Worm (Caenorhabditis elegans) whole organism, L1 larva: ENCODE results near the gene ttbk-6.

Experiments used
- C04F5.9 ChIP-seq: sonication (generic microtip); optimal IDR thresholded peaks from 2 replicates; lab custom pipeline; 2016; ENCODE audit warnings: missing genetic modification characterization, missing compliant biosample characterization
- C34B4.2 ChIP-seq: sonication (generic microtip); optimal IDR thresholded peaks from 2 replicates; lab custom pipeline; 2017; ENCODE audit warnings: mild to moderate bottlenecking, missing genetic modification characterization, missing compliant biosample characterization
- aha-1 ChIP-seq: fragments of 150-350 bp; optimal IDR thresholded peaks from 2 replicates; lab custom pipeline; 2014; ENCODE audit warnings: missing biosample characterization, missing genetic modification characterization
- alr-1 ChIP-seq: fragments of 200-800 bp; sonication (Bioruptor generic); optimal IDR thresholded peaks from 2 replicates; lab custom pipeline; 2018; ENCODE audit warnings: borderline replicate concordance, mild to moderate bottlenecking, missing genetic modification characterization, missing compliant biosample characterization
- ama-1 ChIP-seq: fragments of 150-350 bp; optimal IDR thresholded peaks from 2 replicates; lab custom pipeline; 2014
- blmp-1 ChIP-seq: fragments of 150-350 bp; optimal IDR thresholded peaks from 2 replicates; lab custom pipeline; 2014; ENCODE audit warnings: missing biosample characterization, missing genetic modification characterization
- ceh-88 ChIP-seq: fragments of 200-800 bp; sonication (Bioruptor generic); IDR thresholded peaks from 2 replicates; pipeline ENCODE4 v1.3.6; 2022; ENCODE audit warnings: missing genetic modification characterization, missing compliant biosample characterization
- ces-1 ChIP-seq: fragments of 150-350 bp; optimal IDR thresholded peaks from 2 replicates; lab custom pipeline; 2014; ENCODE audit warnings: missing biosample characterization, missing genetic modification reagents, missing genetic modification characterization
- efl-3 ChIP-seq: fragments of 200-800 bp; sonication (Bioruptor generic); optimal IDR thresholded peaks from 2 replicates; lab custom pipeline; 2018; ENCODE audit warnings: mild to moderate bottlenecking, missing genetic modification characterization, missing compliant biosample characterization
- elt-2 ChIP-seq: sonication (generic microtip); optimal IDR thresholded peaks from 2 replicates; lab custom pipeline; 2016; ENCODE audit warnings: missing genetic modification characterization, mild to moderate bottlenecking, inconsistent platforms, missing compliant biosample characterization, missing genetic modification reagents
- ets-5 ChIP-seq: fragments of 200-800 bp; sonication (Bioruptor generic); IDR thresholded peaks from 2 replicates; pipeline ENCODE4 v1.3.6; 2022; ENCODE audit warnings: missing genetic modification characterization, missing compliant biosample characterization
- fkh-10 ChIP-seq: sonication (generic microtip); optimal IDR thresholded peaks from 2 replicates; lab custom pipeline; 2017; ENCODE audit warnings: missing biosample characterization, missing genetic modification reagents, missing genetic modification characterization
- fkh-4 ChIP-seq: sonication (generic microtip); optimal IDR thresholded peaks from 2 replicates; lab custom pipeline; 2016; ENCODE audit warnings: missing compliant biosample characterization, missing genetic modification characterization, borderline replicate concordance
- fkh-8 ChIP-seq: sonication (generic microtip); optimal IDR thresholded peaks from 2 replicates; lab custom pipeline; 2016; ENCODE audit warnings: mild to moderate bottlenecking, missing genetic modification characterization, missing compliant biosample characterization
- hlh-4 ChIP-seq: sonication (generic microtip); optimal IDR thresholded peaks from 2 replicates; lab custom pipeline; 2016; ENCODE audit warnings: mild to moderate bottlenecking, missing genetic modification characterization, missing compliant biosample characterization
- irx-1 ChIP-seq: sonication (generic microtip); optimal IDR thresholded peaks from 2 replicates; lab custom pipeline; 2016; ENCODE audit warnings: missing genetic modification characterization, missing compliant biosample characterization
- jun-1 ChIP-seq: fragments of 150-350 bp; optimal IDR thresholded peaks from 2 replicates; lab custom pipeline; 2014; ENCODE audit warnings: missing biosample characterization, missing genetic modification reagents, missing genetic modification characterization
- lin-15B ChIP-seq: fragments of 150-350 bp; sonication (generic microtip); optimal IDR thresholded peaks from 3 replicates; lab custom pipeline; 2014; ENCODE audit warnings: missing biosample characterization, missing genetic modification characterization
- lin-39 ChIP-seq: fragments of 150-350 bp; optimal IDR thresholded peaks from 2 replicates; lab custom pipeline; 2014; ENCODE audit warnings: missing biosample characterization, missing genetic modification reagents, missing genetic modification characterization
- lir-3 ChIP-seq: sonication (generic microtip); optimal IDR thresholded peaks from 2 replicates; lab custom pipeline; 2016; ENCODE audit warnings: mild to moderate bottlenecking, missing genetic modification characterization, moderate library complexity, missing compliant biosample characterization; ENCODE audit not compliant: poor library complexity
- mab-9 ChIP-seq: fragments of 200-800 bp; sonication (Bioruptor generic); IDR thresholded peaks from 2 replicates; pipeline ENCODE4 v1.3.6; 2022; ENCODE audit warnings: missing genetic modification reagents, missing genetic modification characterization, missing compliant biosample characterization
- mef-2 ChIP-seq: fragments of 150-350 bp; optimal IDR thresholded peaks from 2 replicates; lab custom pipeline; 2014; ENCODE audit warnings: missing biosample characterization, missing genetic modification characterization
- nhr-20 ChIP-seq: sonication (generic microtip); optimal IDR thresholded peaks from 2 replicates; lab custom pipeline; 2016; ENCODE audit warnings: mild to moderate bottlenecking, missing genetic modification characterization, missing compliant biosample characterization
- nhr-28 ChIP-seq: fragments of 150-350 bp; optimal IDR thresholded peaks from 2 replicates; lab custom pipeline; 2014; ENCODE audit warnings: missing biosample characterization, missing genetic modification characterization
- nhr-71 ChIP-seq: sonication (generic microtip); optimal IDR thresholded peaks from 2 replicates; lab custom pipeline; 2016; ENCODE audit warnings: mild to moderate bottlenecking, missing genetic modification characterization, moderate library complexity, missing compliant biosample characterization
- nhr-76 ChIP-seq: sonication (generic microtip); optimal IDR thresholded peaks from 2 replicates; lab custom pipeline; 2017; ENCODE audit warnings: missing biosample characterization, missing genetic modification characterization
- nhr-85 ChIP-seq: sonication (generic microtip); peaks from one replicate; lab custom pipeline; 2016; ENCODE audit warnings: missing genetic modification characterization, inconsistent platforms, missing compliant biosample characterization
- pag-3 ChIP-seq: sonication (generic microtip); optimal IDR thresholded peaks from 2 replicates; lab custom pipeline; 2017; ENCODE audit warnings: missing genetic modification characterization, mild to moderate bottlenecking, missing compliant biosample characterization, antibody characterized with exemption, borderline replicate concordance; ENCODE audit not compliant: insufficient read depth
- pax-3 ChIP-seq: fragments of 200-800 bp; sonication (Bioruptor generic); optimal IDR thresholded peaks from 2 replicates; lab custom pipeline; 2018; ENCODE audit warnings: mild to moderate bottlenecking, missing genetic modification characterization, moderate library complexity, missing compliant biosample characterization
- pqm-1 ChIP-seq: sonication (generic microtip); optimal IDR thresholded peaks from 3 replicates; lab custom pipeline; 2017; ENCODE audit warnings: missing biosample characterization, missing genetic modification characterization
- rnt-1 ChIP-seq: sonication (generic microtip); optimal IDR thresholded peaks from 2 replicates; lab custom pipeline; 2016; ENCODE audit warnings: mild to moderate bottlenecking, missing genetic modification characterization, moderate library complexity, missing compliant biosample characterization
- skn-1 ChIP-seq: fragments of 150-350 bp; optimal IDR thresholded peaks from 2 replicates; lab custom pipeline; 2014; ENCODE audit warnings: missing biosample characterization, missing genetic modification characterization
- sptf-1 ChIP-seq: fragments of 150-350 bp; optimal IDR thresholded peaks from 2 replicates; lab custom pipeline; 2014; ENCODE audit warnings: missing biosample characterization, missing genetic modification characterization
- sup-37 ChIP-seq: fragments of 200-800 bp; sonication (Bioruptor generic); optimal IDR thresholded peaks from 2 replicates; lab custom pipeline; 2018; ENCODE audit warnings: mild to moderate bottlenecking, missing genetic modification characterization, missing compliant biosample characterization
- tbx-2 ChIP-seq: sonication (generic microtip); optimal IDR thresholded peaks from 2 replicates; lab custom pipeline; 2016; ENCODE audit warnings: missing genetic modification characterization, missing compliant biosample characterization
- tlp-1 ChIP-seq: fragments of 150-350 bp; optimal IDR thresholded peaks from 2 replicates; lab custom pipeline; 2014; ENCODE audit warnings: missing biosample characterization, missing genetic modification characterization
- unc-130 ChIP-seq: fragments of 150-350 bp; optimal IDR thresholded peaks from 2 replicates; lab custom pipeline; 2017; ENCODE audit warnings: missing biosample characterization, missing genetic modification characterization, inconsistent platforms
- unc-30 ChIP-seq: sonication (generic microtip); optimal IDR thresholded peaks from 2 replicates; lab custom pipeline; 2017; ENCODE audit warnings: missing biosample characterization, missing genetic modification characterization
- unc-62 ChIP-seq: fragments of 150-350 bp; optimal IDR thresholded peaks from 2 replicates; lab custom pipeline; 2014; ENCODE audit warnings: missing biosample characterization, missing genetic modification reagents, missing genetic modification characterization
- unc-98 ChIP-seq: fragments of 200-800 bp; sonication (Bioruptor generic); IDR thresholded peaks from 2 replicates; pipeline ENCODE4 v1.3.6; 2022; ENCODE audit warnings: missing genetic modification characterization, missing compliant biosample characterization
- zip-4 ChIP-seq: fragments of 200-800 bp; sonication (Bioruptor generic); optimal IDR thresholded peaks from 2 replicates; lab custom pipeline; 2018; ENCODE audit warnings: mild to moderate bottlenecking, missing genetic modification characterization, moderate library complexity, missing compliant biosample characterization

Gene ttbk-6

ce11 chrIII:5047175-5047574, 27.3 kb upstream of the ttbk-6 start, which contains the start of gene txbp-3 (continued):
- TF ChIP-seq rnt-1 (tag; lab: Kevin White, UChicago): peak; percentile 21
- no peak for TF ChIP-seq unc-98
- TF ChIP-seq fkh-8: peak; percentile 23
- TF ChIP-seq nhr-20: peak; percentile 9
- TF ChIP-seq pag-3 (tag; lab: Kevin White, UChicago): no peak
- no peak for TF ChIP-seq unc-30 (tag; lab: Kevin White, UChicago)
- no peak for TF ChIP-seq ceh-88
- TF ChIP-seq nhr-85 (tag; lab: Kevin White, UChicago): no peak
- no peak for TF ChIP-seq sup-37 (GFP tag; lab: Kevin White, UChicago)
- TF ChIP-seq zip-4 (GFP tag; lab: Kevin White, UChicago): no peak
- TF ChIP-seq ets-5 (GFP tag; lab: Robert Waterston, UW): no peak
- no peak for TF ChIP-seq unc-62 (GFP tag; lab: Kevin White, UChicago)
- TF ChIP-seq skn-1 (tag; lab: Kevin White, UChicago): no peak
- no peak for TF ChIP-seq mef-2 (tag; lab: Kevin White, UChicago)
- no peak for TF ChIP-seq lin-39
- peak; percentile 18 for TF ChIP-seq elt-2 (tag; lab: Kevin White, UChicago)
- no peak for TF ChIP-seq mab-9 (GFP tag; lab: Robert Waterston, UW)
- no peak for TF ChIP-seq tbx-2 (tag; lab: Kevin White, UChicago)
- no peak for TF ChIP-seq pax-3
- TF ChIP-seq C34B4.2 (tag; lab: Kevin White, UChicago): no peak
- TF ChIP-seq tlp-1 (tag; lab: Kevin White, UChicago): no peak
- no peak for TF ChIP-seq ama-1 (lab: Kevin White, UChicago)
- TF ChIP-seq nhr-76 (tag; lab: Kevin White, UChicago): no peak
- TF ChIP-seq hlh-4 (tag; lab: Kevin White, UChicago): no peak
- no peak for TF ChIP-seq lin-15B (tag; lab: Kevin White, UChicago)
- TF ChIP-seq jun-1 (tag; lab: Kevin White, UChicago): no peak
- no peak for TF ChIP-seq unc-130
- TF ChIP-seq aha-1 (tag; lab: Kevin White, UChicago): no peak
- TF ChIP-seq efl-3: no peak
- TF ChIP-seq sptf-1: no peak
- TF ChIP-seq, all 84 proteins: peak for 19

- TF ChIP-seq pqm-1 (tag; lab: Kevin White, UChicago): no peak
- no peak for TF ChIP-seq nhr-20
- TF ChIP-seq ces-1: no peak
- TF ChIP-seq lin-39: no peak
- TF ChIP-seq blmp-1: no peak
- no peak for TF ChIP-seq mab-9 (GFP tag; lab: Robert Waterston, UW)
- no peak for TF ChIP-seq alr-1 (tag; lab: Kevin White, UChicago)
- TF ChIP-seq irx-1 (tag; lab: Kevin White, UChicago): no peak
- TF ChIP-seq lir-3 (tag; lab: Kevin White, UChicago): no peak
- no peak for TF ChIP-seq nhr-71 (tag; lab: Kevin White, UChicago)
- TF ChIP-seq fkh-4 (tag; lab: Kevin White, UChicago): no peak
- TF ChIP-seq elt-2 (tag; lab: Kevin White, UChicago): no peak
- no peak for TF ChIP-seq fkh-10
Observed at ce11 chrIII:5047740-5048139, 26.8 kb upstream of the ttbk-6 start, which contains the start of gene C45G9.5. TSS of gene C45G9.5 (plus strand) at chrIII:5048117.

ce11 chrIII:5051949-5052348, 22.5 kb upstream of the ttbk-6 start, which contains the start of gene C45G9.15:
TSS of gene C45G9.15 (minus strand) at chrIII:5052049.
- TF ChIP-seq aha-1 (tag; lab: Kevin White, UChicago) (no peak), C04F5.9 (tag; lab: Kevin White, UChicago) (no peak), ces-1 (no peak), nhr-28 (no peak)
